Fruit fly (Drosophila melanogaster) S2 (cell line): ENCODE results near the gene sNPF.

Experiments used
- CG8478 ChIP-seq: fragments of >200 bp; optimal IDR thresholded peaks from 2 replicates; lab custom pipeline; 2018
- CTCF ChIP-seq, 2 experiments: fragments of >200 bp; optimal IDR thresholded peaks; 2 replicates each; lab custom pipeline; 2018

DNA sequence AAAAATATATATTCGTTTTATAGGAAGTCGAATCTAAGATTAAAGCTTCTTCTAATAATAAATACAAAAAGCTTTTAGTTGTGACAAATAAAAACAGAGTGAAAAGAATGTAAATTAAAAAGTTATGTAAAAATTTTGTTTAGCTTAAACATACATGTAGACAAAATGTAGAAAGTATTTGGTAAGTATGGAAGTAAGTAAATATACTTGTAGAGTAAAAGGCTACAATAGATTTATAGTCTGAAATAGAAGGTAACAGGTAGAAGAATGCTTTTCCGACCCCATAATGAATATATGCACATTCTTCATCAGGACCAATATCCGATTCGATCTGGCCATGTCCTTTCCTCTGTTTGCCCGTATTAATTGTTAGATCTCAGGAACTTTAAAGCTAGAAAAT, 3.4 kb upstream of the sNPF start:
- TF ChIP-seq CG8478 (no peak), CTCF (optimal IDR thresholded peaks at IDR 0.05; lab: Kevin White, UChicago) (no peak)
